Worm (Caenorhabditis elegans) whole organism, young adult: ENCODE data around the gene gtf-2A2.

Source experiments
- lsy-27 ChIP-seq: sonication (generic microtip); optimal IDR thresholded peaks from 2 replicates; lab custom pipeline; 2017; ENCODE audit warnings: missing genetic modification characterization, mild to moderate bottlenecking, missing compliant biosample characterization, antibody characterized with exemption, missing genotype, borderline replicate concordance; ENCODE audit not compliant: insufficient read depth
- sea-2 ChIP-seq: fragments of 200-800 bp; sonication (Bioruptor generic); IDR thresholded peaks from 2 replicates; pipeline ENCODE4 v1.3.6; 2022; ENCODE audit warnings: missing genetic modification characterization, missing compliant biosample characterization
- ztf-26 ChIP-seq: sonication (generic microtip); optimal IDR thresholded peaks from 2 replicates; lab custom pipeline; 2017; ENCODE audit warnings: missing genetic modification characterization, missing compliant biosample characterization

DNA sequence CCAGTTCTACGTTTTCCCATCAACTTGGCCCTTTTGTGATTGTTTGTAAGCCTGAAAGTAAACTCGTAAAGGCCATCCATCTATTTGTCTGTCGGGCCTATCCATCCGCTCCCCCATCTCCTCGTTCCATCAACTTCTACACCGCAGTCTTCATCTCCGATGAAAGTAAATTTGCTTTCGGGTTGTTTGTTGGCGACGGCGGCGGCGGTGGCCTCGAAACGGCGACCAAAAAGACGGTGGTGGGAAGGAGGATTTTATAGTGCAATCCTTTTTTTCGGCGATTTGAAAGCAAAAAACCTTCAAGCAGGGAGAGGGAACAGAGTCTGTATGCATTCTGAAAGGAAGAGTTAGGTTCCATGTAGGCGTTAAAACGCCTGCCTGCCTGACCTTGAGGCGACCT is 10.4 kb upstream of the gtf-2A2 start:
- TF ChIP-seq sea-2 (GFP tag; lab: Robert Waterston, UW) (no peak), ztf-26 (tag; lab: Kevin White, UChicago) (no peak), lsy-27 (tag; lab: Kevin White, UChicago) (no peak)
